Worm (Caenorhabditis elegans) whole organism, L3 larva: ENCODE results near the gene R09B5.11.

Source experiments
- fos-1 ChIP-seq: fragments of 150-350 bp; optimal IDR thresholded peaks from 2 replicates; lab custom pipeline; 2014; ENCODE audit warnings: missing biosample characterization, missing genetic modification characterization
- nfya-1 ChIP-seq: sonication (generic microtip); optimal IDR thresholded peaks from 2 replicates; lab custom pipeline; 2017; ENCODE audit warnings: missing genetic modification characterization, mild to moderate bottlenecking, missing compliant biosample characterization, antibody characterized with exemption, moderate library complexity; ENCODE audit not compliant: insufficient read depth
- nhr-237 ChIP-seq: fragments of 150-350 bp; optimal IDR thresholded peaks from 2 replicates; lab custom pipeline; 2014; ENCODE audit warnings: missing biosample characterization, missing genetic modification characterization
- nhr-67 ChIP-seq: fragments of 150-350 bp; optimal IDR thresholded peaks from 2 replicates; lab custom pipeline; 2014; ENCODE audit warnings: missing biosample characterization, missing genetic modification characterization

DNA sequence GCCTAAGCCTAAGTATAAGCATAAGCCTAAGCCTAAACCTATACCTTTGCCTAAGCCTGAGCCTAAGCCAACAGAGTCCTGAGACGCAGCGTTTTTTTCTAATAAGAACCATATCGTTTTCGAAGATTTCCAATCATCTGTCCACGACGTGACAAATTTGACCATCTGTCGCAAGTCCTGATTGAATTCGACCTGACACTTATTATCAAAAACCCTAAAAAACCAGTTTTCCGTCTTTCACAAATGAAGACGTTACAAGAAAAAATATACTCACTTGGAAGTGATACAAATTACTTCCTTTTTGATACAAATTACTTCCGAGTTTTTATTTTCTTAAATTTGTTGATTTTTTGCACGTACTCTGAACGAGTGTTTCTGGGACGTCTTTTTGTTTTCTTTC lies 800 bp upstream of the R09B5.11 start:
- TF ChIP-seq fos-1 (tag; lab: Kevin White, UChicago) (no peak), nhr-237 (tag; lab: Kevin White, UChicago) (no peak), nfya-1 (tag; lab: Kevin White, UChicago) (no peak), nhr-67 (tag; lab: Kevin White, UChicago) (no peak)
